Worm (Caenorhabditis elegans) whole organism, late embryonic: ENCODE results near the gene H02F09.2.

Experiments
- C38D4.7 ChIP-seq: fragments of 200-800 bp; sonication (Bioruptor generic); optimal IDR thresholded peaks from 2 replicates; lab custom pipeline; 2018; ENCODE audit warnings: mild to moderate bottlenecking, missing genetic modification characterization, moderate library complexity, missing compliant biosample characterization
- K02D7.2 ChIP-seq: sonication (generic microtip); optimal IDR thresholded peaks from 2 replicates; lab custom pipeline; 2017; ENCODE audit warnings: mild to moderate bottlenecking, missing genetic modification characterization, missing compliant biosample characterization
- K09A11.1 ChIP-seq: sonication (generic microtip); optimal IDR thresholded peaks from 2 replicates; lab custom pipeline; 2017; ENCODE audit warnings: antibody characterized with exemption, mild to moderate bottlenecking, missing genetic modification characterization, missing compliant biosample characterization; ENCODE audit not compliant: insufficient read depth
- Y22D7AL.16 ChIP-seq: sonication (generic microtip); optimal IDR thresholded peaks from 2 replicates; lab custom pipeline; 2016; ENCODE audit warnings: missing genetic modification characterization, missing compliant biosample characterization
- ahr-1 ChIP-seq: sonication (generic microtip); optimal IDR thresholded peaks from 2 replicates; lab custom pipeline; 2016; ENCODE audit warnings: missing genetic modification characterization, missing compliant biosample characterization
- ama-1 ChIP-seq: fragments of 150-350 bp; optimal IDR thresholded peaks from 2 replicates; lab custom pipeline; 2014
- ceh-14 ChIP-seq: sonication (generic microtip); optimal IDR thresholded peaks from 2 replicates; lab custom pipeline; 2016; ENCODE audit warnings: missing genotype, missing genetic modification characterization, missing compliant biosample characterization
- ceh-2 ChIP-seq: sonication (generic microtip); optimal IDR thresholded peaks from 2 replicates; lab custom pipeline; 2016; ENCODE audit warnings: missing genotype, missing genetic modification characterization, missing compliant biosample characterization
- ceh-45 ChIP-seq: fragments of 200-800 bp; sonication (Bioruptor generic); IDR thresholded peaks from 2 replicates; pipeline ENCODE4 v1.3.6; 2022; ENCODE audit warnings: missing genetic modification reagents, missing genetic modification characterization, missing compliant biosample characterization
- ceh-9 ChIP-seq: sonication (generic microtip); optimal IDR thresholded peaks from 2 replicates; lab custom pipeline; 2016; ENCODE audit warnings: mild to moderate bottlenecking, missing genetic modification characterization, inconsistent platforms, missing compliant biosample characterization
- che-1 ChIP-seq: sonication (generic microtip); optimal IDR thresholded peaks from 2 replicates; lab custom pipeline; 2016; ENCODE audit warnings: mild to moderate bottlenecking, missing genetic modification characterization, missing compliant biosample characterization
- dve-1 ChIP-seq: sonication (generic microtip); optimal IDR thresholded peaks from 2 replicates; lab custom pipeline; 2017; ENCODE audit warnings: antibody characterized with exemption, mild to moderate bottlenecking, missing genetic modification characterization, missing compliant biosample characterization
- elt-4 ChIP-seq: sonication (generic microtip); optimal IDR thresholded peaks from 2 replicates; lab custom pipeline; 2016; ENCODE audit warnings: missing genetic modification characterization, missing compliant biosample characterization
- eyg-1 ChIP-seq: sonication (generic microtip); optimal IDR thresholded peaks from 2 replicates; lab custom pipeline; 2016; ENCODE audit warnings: missing genotype, missing genetic modification characterization, missing compliant biosample characterization
- fkh-6 ChIP-seq: sonication (generic microtip); optimal IDR thresholded peaks from 2 replicates; lab custom pipeline; 2016; ENCODE audit warnings: missing genetic modification characterization, missing compliant biosample characterization
- hlh-30 ChIP-seq: sonication (generic microtip); optimal IDR thresholded peaks from 2 replicates; lab custom pipeline; 2017; ENCODE audit warnings: antibody characterized with exemption, missing genetic modification characterization, missing compliant biosample characterization; ENCODE audit not compliant: insufficient read depth
- lim-6 ChIP-seq: sonication (generic microtip); optimal IDR thresholded peaks from 2 replicates; lab custom pipeline; 2016; ENCODE audit warnings: missing genetic modification characterization, missing compliant biosample characterization
- lin-11 ChIP-seq: fragments of 200-800 bp; sonication (Bioruptor generic); optimal IDR thresholded peaks from 2 replicates; lab custom pipeline; 2018; ENCODE audit warnings: mild to moderate bottlenecking, missing genetic modification characterization, missing compliant biosample characterization
- madf-2 ChIP-seq: sonication (generic microtip); optimal IDR thresholded peaks from 2 replicates; lab custom pipeline; 2017; ENCODE audit warnings: missing genetic modification characterization, missing compliant biosample characterization
- mec-3 ChIP-seq: sonication (generic microtip); optimal IDR thresholded peaks from 2 replicates; lab custom pipeline; 2016; ENCODE audit warnings: borderline replicate concordance, missing genetic modification characterization, missing compliant biosample characterization
- nfya-1 ChIP-seq: sonication (generic microtip); optimal IDR thresholded peaks from 2 replicates; lab custom pipeline; 2017; ENCODE audit warnings: missing genetic modification characterization, mild to moderate bottlenecking, missing compliant biosample characterization, antibody characterized with exemption, moderate library complexity
- nhr-11 ChIP-seq: fragments of 150-350 bp; optimal IDR thresholded peaks from 2 replicates; lab custom pipeline; 2014; ENCODE audit warnings: missing biosample characterization, missing genetic modification characterization
- odd-2 ChIP-seq: sonication (generic microtip); optimal IDR thresholded peaks from 2 replicates; lab custom pipeline; 2017; ENCODE audit warnings: antibody characterized with exemption, mild to moderate bottlenecking, missing genetic modification characterization, missing compliant biosample characterization
- pag-3 ChIP-seq: sonication (generic microtip); optimal IDR thresholded peaks from 2 replicates; lab custom pipeline; 2016; ENCODE audit warnings: missing compliant biosample characterization, missing genetic modification characterization, borderline replicate concordance
- pqm-1 ChIP-seq: sonication (generic microtip); optimal IDR thresholded peaks from 2 replicates; lab custom pipeline; 2016; ENCODE audit warnings: missing genetic modification characterization, missing compliant biosample characterization
- ref-2 ChIP-seq: sonication (generic microtip); optimal IDR thresholded peaks from 2 replicates; lab custom pipeline; 2016; ENCODE audit warnings: missing genetic modification characterization, missing compliant biosample characterization
- sox-2 ChIP-seq: fragments of 200-800 bp; sonication (Bioruptor generic); IDR thresholded peaks from 2 replicates; pipeline ENCODE4 v1.3.6; 2022; ENCODE audit warnings: missing genetic modification reagents, missing genetic modification characterization, missing compliant biosample characterization
- syd-9 ChIP-seq: sonication (generic microtip); optimal IDR thresholded peaks from 2 replicates; lab custom pipeline; 2016; ENCODE audit warnings: mild to moderate bottlenecking, missing genetic modification characterization, moderate library complexity, missing compliant biosample characterization
- tbx-7 ChIP-seq: sonication (generic microtip); optimal IDR thresholded peaks from 2 replicates; lab custom pipeline; 2016; ENCODE audit warnings: missing genotype, missing genetic modification characterization, missing compliant biosample characterization
- ttx-3 ChIP-seq: sonication (generic microtip); optimal IDR thresholded peaks from 2 replicates; lab custom pipeline; 2016; ENCODE audit warnings: missing genetic modification reagents, missing genetic modification characterization, missing compliant biosample characterization
- unc-3 ChIP-seq, 2 experiments: fragments of 200-800 bp in 1 of 2; sonication (Bioruptor generic) in 1 of 2; sonication (generic microtip) in 1 of 2; conservative IDR thresholded peaks in 1 of 2; optimal IDR thresholded peaks in 1 of 2; 2 replicates each; pipeline versions ENCODE4 v1.3.6 to Lab custom; 2016 to 2022; ENCODE audit warnings: missing compliant biosample characterization in 2 of 2, missing genetic modification characterization in 2 of 2, missing genetic modification reagents in 1 of 2
- unc-55 ChIP-seq: sonication (generic microtip); optimal IDR thresholded peaks from 2 replicates; lab custom pipeline; 2017; ENCODE audit warnings: missing biosample characterization, missing genetic modification reagents, missing genetic modification characterization
- zip-5 ChIP-seq: sonication (generic microtip); optimal IDR thresholded peaks from 2 replicates; lab custom pipeline; 2016; ENCODE audit warnings: missing genetic modification characterization, missing compliant biosample characterization
- ztf-16 ChIP-seq: sonication (generic microtip); optimal IDR thresholded peaks from 2 replicates; lab custom pipeline; 2017; ENCODE audit warnings: missing genetic modification characterization, missing compliant biosample characterization

The H02F09.2 gene

ce11 chrX:1603709-1604108, 31.7 kb downstream of the H02F09.2 start:
- TF ChIP-seq fkh-6 (no peak), ceh-9 (no peak), ceh-14 (tag; lab: Kevin White, UChicago) (no peak), elt-4 (tag; lab: Kevin White, UChicago) (no peak), tbx-7 (tag; lab: Kevin White, UChicago) (no peak), unc-3 (GFP tag; conservative IDR thresholded peaks at IDR 0.05; lab: Robert Waterston, UW) (no peak), unc-3 (tag; optimal IDR thresholded peaks at IDR 0.05; lab: Kevin White, UChicago) (no peak)
- TF ChIP-seq, all 69 proteins: peak for 0

- TF ChIP-seq syd-9 (tag; lab: Kevin White, UChicago) (no peak), sox-2 (GFP tag; lab: Robert Waterston, UW) (no peak), ttx-3 (tag; lab: Kevin White, UChicago) (no peak), C38D4.7 (GFP tag; lab: Kevin White, UChicago) (no peak), ceh-45 (no peak), pag-3 (tag; lab: Kevin White, UChicago) (no peak), hlh-30 (tag; lab: Kevin White, UChicago) (no peak), zip-5 (tag; lab: Kevin White, UChicago) (no peak), mec-3 (no peak), madf-2 (no peak), K02D7.2 (tag; lab: Kevin White, UChicago) (no peak), dve-1 (tag; lab: Kevin White, UChicago) (no peak), ref-2 (tag; lab: Kevin White, UChicago) (no peak), ceh-2 (tag; lab: Kevin White, UChicago) (no peak), odd-2 (tag; lab: Kevin White, UChicago) (no peak)
These were observed 32.6 kb downstream of the H02F09.2 start, which contains the start of gene H11E01.3 for ce11 chrX:1604606-1605005. Gene H11E01.3 (plus strand): TSS chrX:1604906.

ce11 chrX:1612948-1613347, 40.9 kb downstream of the H02F09.2 start:
- TF ChIP-seq che-1 (tag; lab: Kevin White, UChicago) = no peak
- no peak for TF ChIP-seq nfya-1 (tag; lab: Kevin White, UChicago)
- TF ChIP-seq nhr-11 (tag; lab: Kevin White, UChicago) = no peak
- no peak for TF ChIP-seq ama-1 (lab: Kevin White, UChicago)
- no peak for TF ChIP-seq K09A11.1 (tag; lab: Kevin White, UChicago)
- no peak for TF ChIP-seq ztf-16 (tag; lab: Kevin White, UChicago)
- no peak for TF ChIP-seq odd-2 (tag; lab: Kevin White, UChicago)
- no peak for TF ChIP-seq eyg-1 (tag; lab: Kevin White, UChicago)
- no peak for TF ChIP-seq unc-55 (GFP tag; lab: Kevin White, UChicago)
- TF ChIP-seq lin-11 = no peak
- TF ChIP-seq elt-4 (tag; lab: Kevin White, UChicago) = no peak
- TF ChIP-seq fkh-6 = no peak
- TF ChIP-seq ahr-1 = no peak
- no peak for TF ChIP-seq lim-6 (tag; lab: Kevin White, UChicago)

ce11 chrX:1613860-1614259, 41.8 kb downstream of the H02F09.2 start:
- no peak for TF ChIP-seq pqm-1 (tag; lab: Kevin White, UChicago)
- TF ChIP-seq unc-55 (GFP tag; lab: Kevin White, UChicago) = no peak
- no peak for TF ChIP-seq elt-4 (tag; lab: Kevin White, UChicago)
- TF ChIP-seq Y22D7AL.16 (tag; lab: Kevin White, UChicago) = no peak
- TF ChIP-seq syd-9 (tag; lab: Kevin White, UChicago) = no peak
- TF ChIP-seq, all 69 proteins: peak for 0
